Fruit fly (Drosophila melanogaster) whole organism, adult: ENCODE measurements around the gene mRNA-cap.

Experiments
- kay ChIP-seq: fragments of 200-800 bp; sonication (Bioruptor generic); peaks from one replicate; lab custom pipeline; 2016; ENCODE audit warnings: missing biosample characterization, missing genetic modification characterization, borderline replicate concordance
- ovo ChIP-seq: fragments of 200-800 bp; sonication (Bioruptor generic); optimal IDR thresholded peaks from 2 replicates; lab custom pipeline; 2016; ENCODE audit warnings: missing biosample characterization, missing genetic modification characterization

DNA sequence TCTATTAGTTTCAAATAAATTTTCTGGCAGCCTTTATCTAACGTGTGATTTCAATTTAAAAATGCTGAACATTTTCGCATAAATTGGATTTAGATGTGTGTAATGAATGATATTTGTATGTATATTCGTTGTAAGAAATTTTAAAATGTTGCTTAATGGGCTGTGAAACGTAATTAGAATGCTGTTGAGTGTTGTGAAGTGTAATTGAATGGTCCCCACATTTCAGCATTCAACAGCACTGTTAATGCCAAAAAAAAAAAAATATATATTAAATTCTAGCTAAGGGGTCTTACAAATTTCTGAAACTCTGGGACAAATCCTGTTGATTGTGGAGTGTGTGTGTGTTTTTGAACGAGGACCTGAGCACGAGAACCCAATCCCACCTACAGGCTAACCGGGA, 22.5 kb upstream of the mRNA-cap start:
- TF ChIP-seq ovo (GFP tag; lab: Kevin White, UChicago): no peak
- TF ChIP-seq kay (GFP tag; lab: Kevin White, UChicago): no peak
